Worm (Caenorhabditis elegans) whole organism, L4/young adult: ENCODE data around the gene sox-4.

Source experiments
- W03F9.2 ChIP-seq: fragments of 150-350 bp; optimal IDR thresholded peaks from 2 replicates; lab custom pipeline; 2014; ENCODE audit warnings: missing biosample characterization, missing genetic modification characterization
- him-1 ChIP-seq: sonication (generic microtip); optimal IDR thresholded peaks from 2 replicates; lab custom pipeline; 2016; ENCODE audit warnings: missing genotype, missing genetic modification reagents, missing genetic modification characterization, missing compliant biosample characterization

ce11 chrX:3488993-3489392 lies 19.8 kb downstream of the sox-4 start, which contains the start of gene C12D12.3:
- TF ChIP-seq W03F9.2, result no peak
- TF ChIP-seq him-1, result no peak
